Worm (Caenorhabditis elegans) whole organism, late embryonic: Measurements from ENCODE around the gene F34H10.1.

Source experiments
- C08G9.2 ChIP-seq: sonication (generic microtip); optimal IDR thresholded peaks from 2 replicates; lab custom pipeline; 2016; ENCODE audit warnings: mild to moderate bottlenecking, missing genetic modification characterization, moderate library complexity, missing compliant biosample characterization
- C38D4.7 ChIP-seq: fragments of 200-800 bp; sonication (Bioruptor generic); optimal IDR thresholded peaks from 2 replicates; lab custom pipeline; 2018; ENCODE audit warnings: mild to moderate bottlenecking, missing genetic modification characterization, moderate library complexity, missing compliant biosample characterization
- K02D7.2 ChIP-seq: sonication (generic microtip); optimal IDR thresholded peaks from 2 replicates; lab custom pipeline; 2017; ENCODE audit warnings: mild to moderate bottlenecking, missing genetic modification characterization, missing compliant biosample characterization
- K09A11.1 ChIP-seq: sonication (generic microtip); optimal IDR thresholded peaks from 2 replicates; lab custom pipeline; 2017; ENCODE audit warnings: antibody characterized with exemption, mild to moderate bottlenecking, missing genetic modification characterization, missing compliant biosample characterization; ENCODE audit not compliant: insufficient read depth
- ama-1 ChIP-seq: fragments of 150-350 bp; optimal IDR thresholded peaks from 2 replicates; lab custom pipeline; 2014
- ceh-14 ChIP-seq: sonication (generic microtip); optimal IDR thresholded peaks from 2 replicates; lab custom pipeline; 2016; ENCODE audit warnings: missing genotype, missing genetic modification characterization, missing compliant biosample characterization
- ceh-19 ChIP-seq: fragments of 200-800 bp; sonication (Bioruptor generic); optimal IDR thresholded peaks from 2 replicates; lab custom pipeline; 2018; ENCODE audit warnings: mild to moderate bottlenecking, missing genetic modification characterization, missing compliant biosample characterization
- ceh-2 ChIP-seq: sonication (generic microtip); optimal IDR thresholded peaks from 2 replicates; lab custom pipeline; 2016; ENCODE audit warnings: missing genotype, missing genetic modification characterization, missing compliant biosample characterization
- ceh-22 ChIP-seq: sonication (generic microtip); optimal IDR thresholded peaks from 2 replicates; lab custom pipeline; 2017; ENCODE audit warnings: missing biosample characterization, missing genetic modification characterization
- ceh-24 ChIP-seq: sonication (generic microtip); optimal IDR thresholded peaks from 2 replicates; lab custom pipeline; 2016; ENCODE audit warnings: mild to moderate bottlenecking, missing genetic modification characterization, missing compliant biosample characterization
- ceh-31 ChIP-seq: sonication (generic microtip); optimal IDR thresholded peaks from 2 replicates; lab custom pipeline; 2016; ENCODE audit warnings: missing genetic modification characterization, missing compliant biosample characterization
- ceh-34 ChIP-seq: sonication (generic microtip); optimal IDR thresholded peaks from 2 replicates; lab custom pipeline; 2016; ENCODE audit warnings: mild to moderate bottlenecking, missing genetic modification characterization, missing compliant biosample characterization
- ceh-6 ChIP-seq: fragments of 200-800 bp; sonication (Bioruptor generic); optimal IDR thresholded peaks from 2 replicates; lab custom pipeline; 2018; ENCODE audit warnings: mild to moderate bottlenecking, missing genetic modification characterization, missing compliant biosample characterization
- elt-2 ChIP-seq: sonication (generic microtip); optimal IDR thresholded peaks from 2 replicates; lab custom pipeline; 2016; ENCODE audit warnings: missing genetic modification reagents, missing genetic modification characterization, missing compliant biosample characterization
- ets-4 ChIP-seq: sonication (generic microtip); optimal IDR thresholded peaks from 2 replicates; lab custom pipeline; 2016; ENCODE audit warnings: missing genetic modification characterization, missing compliant biosample characterization
- fkh-6 ChIP-seq: sonication (generic microtip); optimal IDR thresholded peaks from 2 replicates; lab custom pipeline; 2016; ENCODE audit warnings: missing genetic modification characterization, missing compliant biosample characterization
- gmeb-2 ChIP-seq: sonication (generic microtip); optimal IDR thresholded peaks from 2 replicates; lab custom pipeline; 2016; ENCODE audit warnings: missing genetic modification characterization, inconsistent platforms, missing compliant biosample characterization
- hlh-30 ChIP-seq: sonication (generic microtip); optimal IDR thresholded peaks from 2 replicates; lab custom pipeline; 2017; ENCODE audit warnings: antibody characterized with exemption, missing genetic modification characterization, missing compliant biosample characterization; ENCODE audit not compliant: insufficient read depth
- hlh-6 ChIP-seq: sonication (generic microtip); optimal IDR thresholded peaks from 2 replicates; lab custom pipeline; 2016; ENCODE audit warnings: missing genotype, missing genetic modification characterization, missing compliant biosample characterization
- lim-6 ChIP-seq: sonication (generic microtip); optimal IDR thresholded peaks from 2 replicates; lab custom pipeline; 2016; ENCODE audit warnings: missing genetic modification characterization, missing compliant biosample characterization
- mec-3 ChIP-seq: sonication (generic microtip); optimal IDR thresholded peaks from 2 replicates; lab custom pipeline; 2016; ENCODE audit warnings: borderline replicate concordance, missing genetic modification characterization, missing compliant biosample characterization
- nhr-232 ChIP-seq: sonication (generic microtip); optimal IDR thresholded peaks from 2 replicates; lab custom pipeline; 2016; ENCODE audit warnings: missing genetic modification characterization, missing compliant biosample characterization
- odd-2 ChIP-seq: sonication (generic microtip); optimal IDR thresholded peaks from 2 replicates; lab custom pipeline; 2017; ENCODE audit warnings: antibody characterized with exemption, mild to moderate bottlenecking, missing genetic modification characterization, missing compliant biosample characterization
- pag-3 ChIP-seq: sonication (generic microtip); optimal IDR thresholded peaks from 2 replicates; lab custom pipeline; 2016; ENCODE audit warnings: missing compliant biosample characterization, missing genetic modification characterization, borderline replicate concordance
- pax-1 ChIP-seq: fragments of 150-350 bp; optimal IDR thresholded peaks from 2 replicates; lab custom pipeline; 2014; ENCODE audit warnings: missing biosample characterization, missing genetic modification characterization
- pha-4 ChIP-seq: fragments of 150-350 bp; optimal IDR thresholded peaks from 2 replicates; lab custom pipeline; 2018; ENCODE audit warnings: missing biosample characterization, missing genetic modification reagents, missing genetic modification characterization
- rnt-1 ChIP-seq: sonication (generic microtip); optimal IDR thresholded peaks from 2 replicates; lab custom pipeline; 2016; ENCODE audit warnings: missing genetic modification characterization, missing compliant biosample characterization
- sdc-2 ChIP-seq: sonication (generic microtip); optimal IDR thresholded peaks from 2 replicates; lab custom pipeline; 2016; ENCODE audit warnings: missing genotype, missing genetic modification characterization, missing compliant biosample characterization
- sox-2 ChIP-seq: fragments of 200-800 bp; sonication (Bioruptor generic); IDR thresholded peaks from 2 replicates; pipeline ENCODE4 v1.3.6; 2022; ENCODE audit warnings: missing genetic modification reagents, missing genetic modification characterization, missing compliant biosample characterization
- sox-4 ChIP-seq: sonication (generic microtip); optimal IDR thresholded peaks from 2 replicates; lab custom pipeline; 2017; ENCODE audit warnings: mild to moderate bottlenecking, missing genetic modification characterization, inconsistent platforms, missing compliant biosample characterization
- syd-9 ChIP-seq: sonication (generic microtip); optimal IDR thresholded peaks from 2 replicates; lab custom pipeline; 2016; ENCODE audit warnings: mild to moderate bottlenecking, missing genetic modification characterization, moderate library complexity, missing compliant biosample characterization
- tbx-2 ChIP-seq: sonication (generic microtip); optimal IDR thresholded peaks from 2 replicates; lab custom pipeline; 2016; ENCODE audit warnings: missing genetic modification characterization, missing compliant biosample characterization
- tbx-7 ChIP-seq: sonication (generic microtip); optimal IDR thresholded peaks from 2 replicates; lab custom pipeline; 2016; ENCODE audit warnings: missing genotype, missing genetic modification characterization, missing compliant biosample characterization
- unc-55 ChIP-seq: sonication (generic microtip); optimal IDR thresholded peaks from 2 replicates; lab custom pipeline; 2017; ENCODE audit warnings: missing biosample characterization, missing genetic modification reagents, missing genetic modification characterization
- ztf-16 ChIP-seq: sonication (generic microtip); optimal IDR thresholded peaks from 2 replicates; lab custom pipeline; 2017; ENCODE audit warnings: missing genetic modification characterization, missing compliant biosample characterization

F34H10.1 gene

DNA sequence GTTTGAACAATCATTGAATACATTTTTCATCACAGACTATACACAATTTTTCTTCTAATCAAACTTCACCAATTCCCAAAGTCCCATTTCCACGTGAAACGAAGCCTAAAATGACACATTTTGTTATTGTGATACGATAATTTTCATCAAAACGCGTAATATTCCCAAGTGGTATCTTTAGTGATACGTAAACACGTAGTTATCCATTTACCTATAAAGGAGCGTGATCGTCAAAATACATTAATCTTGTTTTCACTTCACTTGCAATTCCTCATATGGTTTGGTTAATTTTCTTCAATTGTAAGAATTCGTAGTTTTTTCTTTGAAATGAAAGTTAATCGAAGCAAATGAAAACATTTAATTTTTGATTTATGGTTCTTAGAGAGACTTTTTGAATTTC is 3.6 kb downstream of the F34H10.1 start:
- TF ChIP-seq tbx-2, result no peak
- TF ChIP-seq C38D4.7 (GFP tag; lab: Kevin White, UChicago), result no peak
- TF ChIP-seq ceh-19 (GFP tag; lab: Kevin White, UChicago), result no peak
- no peak for TF ChIP-seq mec-3 (tag; lab: Kevin White, UChicago)
- no peak for TF ChIP-seq ets-4 (tag; lab: Kevin White, UChicago)
- no peak for TF ChIP-seq fkh-6
- no peak for TF ChIP-seq odd-2 (tag; lab: Kevin White, UChicago)
- TF ChIP-seq sox-2 (GFP tag; lab: Robert Waterston, UW), result no peak
- TF ChIP-seq pha-4 (tag; lab: Kevin White, UChicago), result no peak
- no peak for TF ChIP-seq ztf-16

DNA sequence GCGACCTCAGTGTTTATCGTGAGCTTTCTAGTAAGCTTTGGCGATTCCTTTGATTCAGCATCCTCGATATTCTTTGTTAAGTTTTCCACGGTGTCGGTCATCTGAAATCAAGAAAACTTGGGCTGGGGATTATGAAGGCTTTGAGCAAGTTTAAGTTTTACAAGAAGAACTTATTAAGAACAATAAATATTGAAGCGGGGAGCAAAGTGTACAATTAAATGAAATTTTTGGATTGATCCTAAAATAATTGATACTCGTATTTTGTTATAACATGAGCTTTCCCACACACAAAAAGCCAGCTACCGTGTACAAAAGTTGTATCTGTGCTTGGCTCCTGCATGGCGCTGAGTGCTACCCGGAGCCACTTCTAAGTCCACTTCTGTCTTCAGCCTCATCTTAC is 9.0 kb downstream of the F34H10.1 start, which contains the start of gene F34H10.3:
F34H10.3 (minus strand) TSS at position 101 of the 400 bp plus-strand sequence.
- TF ChIP-seq unc-55, result no peak
- TF ChIP-seq tbx-7 (tag; lab: Kevin White, UChicago), result no peak
- TF ChIP-seq sox-4 (tag; lab: Kevin White, UChicago), result no peak
- no peak for TF ChIP-seq ceh-22 (tag; lab: Kevin White, UChicago)
- TF ChIP-seq sdc-2 (tag; lab: Kevin White, UChicago), result no peak
- TF ChIP-seq ceh-6 (GFP tag; lab: Kevin White, UChicago), result no peak
- TF ChIP-seq ceh-19 (GFP tag; lab: Kevin White, UChicago), result no peak

- TF ChIP-seq syd-9 (tag; lab: Kevin White, UChicago), result no peak
- TF ChIP-seq pax-1 (tag; lab: Kevin White, UChicago), result no peak
- no peak for TF ChIP-seq nhr-232 (tag; lab: Kevin White, UChicago)
- no peak for TF ChIP-seq elt-2 (tag; lab: Kevin White, UChicago)
- no peak for TF ChIP-seq gmeb-2
- no peak for TF ChIP-seq mec-3 (tag; lab: Kevin White, UChicago)
- no peak for TF ChIP-seq K02D7.2
- no peak for TF ChIP-seq C38D4.7 (GFP tag; lab: Kevin White, UChicago)
- TF ChIP-seq pag-3 (tag; lab: Kevin White, UChicago), result no peak
- TF ChIP-seq odd-2 (tag; lab: Kevin White, UChicago), result no peak
- no peak for TF ChIP-seq hlh-6
- TF ChIP-seq ceh-34, result no peak
- no peak for TF ChIP-seq ceh-14 (tag; lab: Kevin White, UChicago)
- no peak for TF ChIP-seq hlh-30 (tag; lab: Kevin White, UChicago)
- TF ChIP-seq lim-6, result no peak
- no peak for TF ChIP-seq ama-1 (lab: Kevin White, UChicago)
- no peak for TF ChIP-seq K09A11.1 (tag; lab: Kevin White, UChicago)
- TF ChIP-seq ceh-22 (tag; lab: Kevin White, UChicago), result no peak
- TF ChIP-seq ceh-24, result no peak
These were observed 9.5 kb downstream of the F34H10.1 start, which contains the start of gene F34H10.5 for ce11 chrX:9635376-9635775. TSS of gene F34H10.5 (plus strand) at chrX:9635676.

DNA sequence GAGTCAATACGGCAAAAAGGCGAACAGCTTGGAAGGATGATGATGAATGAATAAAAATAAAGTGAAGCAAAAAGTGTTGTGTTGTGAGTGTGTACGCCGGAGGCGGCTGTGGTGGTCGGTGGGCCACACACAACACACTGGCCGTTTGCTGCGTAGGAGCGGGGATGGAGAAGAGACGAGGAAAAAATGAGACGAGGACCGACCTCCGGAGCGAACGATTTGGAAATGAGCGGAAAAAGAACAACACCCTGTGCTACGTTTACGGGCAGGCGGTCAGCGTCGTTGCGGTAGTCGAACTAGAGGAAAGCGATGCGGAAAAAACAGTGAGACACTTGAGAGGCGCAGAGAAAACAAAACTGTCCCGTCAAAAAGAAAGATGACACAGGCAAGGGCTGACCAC is 11.2 kb downstream of the F34H10.1 start:
- TF ChIP-seq ceh-31 (tag; lab: Kevin White, UChicago) (peak; percentile 12), ceh-2 (tag; lab: Kevin White, UChicago) (peak; percentile 21), C08G9.2 (tag; lab: Kevin White, UChicago) (no peak), sox-2 (GFP tag; lab: Robert Waterston, UW) (no peak), hlh-6 (peak; percentile 33), rnt-1 (tag; lab: Kevin White, UChicago) (no peak), sdc-2 (tag; lab: Kevin White, UChicago) (peak; percentile 59), ceh-14 (tag; lab: Kevin White, UChicago) (peak; percentile 15)
